Fruit fly (Drosophila melanogaster) whole organism, embryonic: ENCODE data around the gene CG18269.

Source experiments
- Atf3 ChIP-seq: fragments of 200-800 bp; sonication (Bioruptor generic); optimal IDR thresholded peaks from 3 replicates; lab custom pipeline; 2016; ENCODE audit warnings: missing biosample characterization, missing genetic modification characterization
- BEAF-32 ChIP-seq: fragments of 200-800 bp; sonication (Bioruptor generic); optimal IDR thresholded peaks from 3 replicates; lab custom pipeline; 2017; ENCODE audit warnings: missing biosample characterization, missing genetic modification characterization, mild to moderate bottlenecking, moderate library complexity, missing genetic modification reagents
- Bgb ChIP-seq: fragments of 200-800 bp; sonication (Bioruptor generic); IDR thresholded peaks from 2 replicates; pipeline ENCODE4 v1.3.6; 2022; ENCODE audit warnings: missing biosample characterization, missing genetic modification characterization; ENCODE audit not compliant: partially characterized antibody
- CG11504 ChIP-seq: fragments of 200-800 bp; sonication (Bioruptor generic); optimal IDR thresholded peaks from 3 replicates; lab custom pipeline; 2019; ENCODE audit warnings: missing biosample characterization, mild to moderate bottlenecking, missing genetic modification characterization, moderate library complexity
- CG13775 ChIP-seq: fragments of 200-800 bp; sonication (Bioruptor generic); optimal IDR thresholded peaks from 3 replicates; lab custom pipeline; 2017; ENCODE audit warnings: missing biosample characterization, mild to moderate bottlenecking, missing genetic modification characterization
- CG14710 ChIP-seq: fragments of 200-800 bp; sonication (Bioruptor generic); optimal IDR thresholded peaks from 3 replicates; lab custom pipeline; 2019; ENCODE audit warnings: missing biosample characterization, mild to moderate bottlenecking, missing genetic modification characterization, moderate library complexity
- CG1529 ChIP-seq: fragments of 200-800 bp; sonication (Bioruptor generic); optimal IDR thresholded peaks from 3 replicates; lab custom pipeline; 2018; ENCODE audit warnings: missing biosample characterization, missing genetic modification characterization
- CG16813 ChIP-seq: fragments of 200-800 bp; sonication (Bioruptor generic); IDR thresholded peaks from 3 replicates; pipeline ENCODE4 v1.3.6; 2022; ENCODE audit warnings: missing biosample characterization, missing genetic modification characterization; ENCODE audit not compliant: partially characterized antibody
- CG17829 ChIP-seq: fragments of 200-800 bp; optimal IDR thresholded peaks from 2 replicates; lab custom pipeline; 2019; ENCODE audit warnings: missing biosample characterization, mild to moderate bottlenecking, missing genetic modification characterization, moderate library complexity
- CG2116 ChIP-seq: fragments of 200-800 bp; sonication (Bioruptor generic); optimal IDR thresholded peaks from 3 replicates; lab custom pipeline; 2018; ENCODE audit warnings: missing biosample characterization, mild to moderate bottlenecking, missing genetic modification characterization
- CG31224 ChIP-seq: fragments of 200-800 bp; sonication (Bioruptor generic); IDR thresholded peaks from 2 replicates; pipeline ENCODE4 v1.3.6; 2022; ENCODE audit warnings: missing biosample characterization, missing genetic modification characterization
- CG31441 ChIP-seq: fragments of 200-800 bp; sonication (Bioruptor generic); IDR thresholded peaks from 2 replicates; pipeline ENCODE4 v1.3.6; 2022; ENCODE audit warnings: missing biosample characterization, missing genetic modification characterization
- CG32772 ChIP-seq: fragments of 200-800 bp; sonication (Bioruptor generic); IDR thresholded peaks from 2 replicates; pipeline ENCODE4 v1.3.6; 2022; ENCODE audit warnings: missing biosample characterization, missing genetic modification characterization
- CG43689 ChIP-seq: fragments of 200-800 bp; sonication (Bioruptor generic); IDR thresholded peaks from 2 replicates; pipeline ENCODE4 v1.3.6; 2022; ENCODE audit warnings: missing biosample characterization, missing genetic modification characterization
- CG5953 ChIP-seq: fragments of 200-800 bp; sonication (Bioruptor generic); IDR thresholded peaks from 2 replicates; pipeline ENCODE4 v1.3.6; 2022; ENCODE audit warnings: missing biosample characterization, missing genetic modification characterization
- CG6683 ChIP-seq: fragments of 200-800 bp; sonication (Bioruptor generic); optimal IDR thresholded peaks from 2 replicates; lab custom pipeline; 2017; ENCODE audit warnings: missing biosample characterization, mild to moderate bottlenecking, missing genetic modification characterization, missing genetic modification reagents
- CG6791 ChIP-seq: fragments of 200-800 bp; sonication (Bioruptor generic); IDR thresholded peaks from 3 replicates; pipeline ENCODE4 v1.3.6; 2022; ENCODE audit warnings: missing biosample characterization, missing genetic modification characterization; ENCODE audit not compliant: partially characterized antibody
- CG9932 ChIP-seq: fragments of 200-800 bp; sonication (Bioruptor generic); IDR thresholded peaks from 2 replicates; pipeline ENCODE4 v1.3.6; 2022; ENCODE audit warnings: missing biosample characterization, missing genetic modification characterization
- D19A ChIP-seq: fragments of 200-800 bp; optimal IDR thresholded peaks from 3 replicates; lab custom pipeline; 2019; ENCODE audit warnings: missing biosample characterization, mild to moderate bottlenecking, missing genetic modification characterization, moderate library complexity
- Doc2 ChIP-seq: fragments of 200-800 bp; sonication (Bioruptor generic); IDR thresholded peaks from 2 replicates; pipeline ENCODE4 v1.3.6; 2022; ENCODE audit warnings: missing biosample characterization, missing genetic modification characterization
- Dp ChIP-seq: fragments of 200-800 bp; sonication (Bioruptor generic); optimal IDR thresholded peaks from 2 replicates; lab custom pipeline; 2018; ENCODE audit warnings: missing biosample characterization, mild to moderate bottlenecking, missing genetic modification characterization, moderate library complexity
- E2f2 ChIP-seq: fragments of 200-800 bp; sonication (Bioruptor generic); IDR thresholded peaks from 2 replicates; pipeline ENCODE4 v1.3.6; 2022; ENCODE audit warnings: missing biosample characterization, missing genetic modification characterization
- Gsc ChIP-seq: fragments of 200-800 bp; sonication (Bioruptor generic); IDR thresholded peaks from 2 replicates; pipeline ENCODE4 v1.3.6; 2022; ENCODE audit warnings: missing biosample characterization, missing genetic modification characterization
- HLH4C ChIP-seq: fragments of 200-800 bp; sonication (Bioruptor generic); IDR thresholded peaks from 3 replicates; pipeline ENCODE4 v1.3.6; 2022; ENCODE audit warnings: missing biosample characterization, missing genetic modification characterization; ENCODE audit not compliant: partially characterized antibody
- Hand ChIP-seq: fragments of 200-800 bp; sonication (Bioruptor generic); optimal IDR thresholded peaks from 2 replicates; lab custom pipeline; 2017; ENCODE audit warnings: mild to moderate bottlenecking, missing biosample characterization, missing genetic modification reagents, missing genetic modification characterization
- Lim3 ChIP-seq: fragments of 200-800 bp; sonication (Bioruptor generic); IDR thresholded peaks from 2 replicates; pipeline ENCODE4 v1.3.6; 2022; ENCODE audit warnings: missing biosample characterization, missing genetic modification characterization
- MBD-R2 ChIP-seq: fragments of 200-800 bp; sonication (Bioruptor generic); IDR thresholded peaks from 2 replicates; pipeline ENCODE4 v1.3.6; 2022; ENCODE audit warnings: missing biosample characterization, missing genetic modification characterization
- Nf-YB ChIP-seq: fragments of 200-800 bp; sonication (Bioruptor generic); optimal IDR thresholded peaks from 3 replicates; lab custom pipeline; 2019; ENCODE audit warnings: missing biosample characterization, mild to moderate bottlenecking, missing genetic modification characterization, moderate library complexity
- Pdp1 ChIP-seq, 2 experiments: fragments of 200-800 bp; sonication (Bioruptor generic); optimal IDR thresholded peaks; 3 replicates each; lab custom pipeline; 2016; ENCODE audit warnings: missing biosample characterization in 2 of 2, missing genetic modification characterization in 2 of 2, mild to moderate bottlenecking in 1 of 2, moderate library complexity in 1 of 2
- Rfx ChIP-seq: fragments of 200-800 bp; sonication (Bioruptor generic); IDR thresholded peaks from 2 replicates; pipeline ENCODE4 v1.3.6; 2022; ENCODE audit warnings: missing biosample characterization, missing genetic modification characterization
- Side ChIP-seq: fragments of 200-800 bp; sonication (Bioruptor generic); optimal IDR thresholded peaks from 2 replicates; lab custom pipeline; 2016; ENCODE audit warnings: missing biosample characterization, missing genetic modification characterization
- Sry-δ ChIP-seq: fragments of 200-800 bp; sonication (Bioruptor generic); optimal IDR thresholded peaks from 2 replicates; lab custom pipeline; 2016; ENCODE audit warnings: missing biosample characterization, missing genetic modification characterization
- ato ChIP-seq: fragments of 200-800 bp; sonication (Bioruptor generic); IDR thresholded peaks from 2 replicates; pipeline ENCODE4 v1.3.6; 2022; ENCODE audit warnings: missing biosample characterization, missing genetic modification characterization; ENCODE audit not compliant: partially characterized antibody
- bbx ChIP-seq: fragments of 200-800 bp; sonication (Bioruptor generic); IDR thresholded peaks from 2 replicates; pipeline ENCODE4 v1.3.6; 2022; ENCODE audit warnings: missing biosample characterization, missing genetic modification characterization; ENCODE audit not compliant: partially characterized antibody
- caup ChIP-seq: fragments of 200-800 bp; sonication (Bioruptor generic); optimal IDR thresholded peaks from 3 replicates; lab custom pipeline; 2017; ENCODE audit warnings: missing biosample characterization, mild to moderate bottlenecking, missing genetic modification characterization, moderate library complexity; ENCODE audit not compliant: severe bottlenecking
- ci ChIP-seq: fragments of 200-800 bp; sonication (Bioruptor generic); IDR thresholded peaks from 3 replicates; pipeline ENCODE4 v1.3.6; 2022; ENCODE audit warnings: missing biosample characterization, missing genetic modification characterization
- corto ChIP-seq: fragments of 200-800 bp; sonication (Bioruptor generic); optimal IDR thresholded peaks from 2 replicates; lab custom pipeline; 2016; ENCODE audit warnings: missing biosample characterization, mild to moderate bottlenecking, missing genetic modification characterization, moderate library complexity
- ind ChIP-seq: fragments of 200-800 bp; sonication (Bioruptor generic); optimal IDR thresholded peaks from 3 replicates; lab custom pipeline; 2016; ENCODE audit warnings: missing biosample characterization, missing genetic modification characterization
- knrl ChIP-seq: fragments of 200-800 bp; sonication (Bioruptor generic); IDR thresholded peaks from 3 replicates; pipeline ENCODE4 v1.3.6; 2022; ENCODE audit warnings: missing biosample characterization, missing genetic modification characterization; ENCODE audit not compliant: partially characterized antibody
- mld ChIP-seq: fragments of 200-800 bp; sonication (Bioruptor generic); IDR thresholded peaks from 3 replicates; pipeline ENCODE4 v1.3.6; 2022; ENCODE audit warnings: missing biosample characterization, missing genetic modification characterization; ENCODE audit not compliant: partially characterized antibody
- nerfin-2 ChIP-seq: fragments of 200-800 bp; sonication (Bioruptor generic); IDR thresholded peaks from 2 replicates; pipeline ENCODE4 v1.3.6; 2022; ENCODE audit warnings: missing biosample characterization, missing genetic modification characterization; ENCODE audit not compliant: partially characterized antibody
- p53 ChIP-seq: fragments of 200-800 bp; sonication (Bioruptor generic); optimal IDR thresholded peaks from 2 replicates; lab custom pipeline; 2016; ENCODE audit warnings: missing biosample characterization, missing genetic modification characterization
- phol ChIP-seq: fragments of 200-800 bp; sonication (Bioruptor generic); optimal IDR thresholded peaks from 3 replicates; lab custom pipeline; 2018; ENCODE audit warnings: missing biosample characterization, mild to moderate bottlenecking, missing genetic modification characterization, moderate library complexity
- pita ChIP-seq: fragments of 200-800 bp; sonication (Bioruptor generic); optimal IDR thresholded peaks from 2 replicates; lab custom pipeline; 2017; ENCODE audit warnings: missing biosample characterization, mild to moderate bottlenecking, missing genetic modification characterization
- slbo ChIP-seq: fragments of 200-800 bp; sonication (Bioruptor generic); IDR thresholded peaks from 2 replicates; pipeline ENCODE4 v1.3.6; 2022; ENCODE audit warnings: missing biosample characterization, missing genetic modification characterization
- twi ChIP-seq: fragments of 200-800 bp; optimal IDR thresholded peaks from 2 replicates; lab custom pipeline; 2019; ENCODE audit warnings: missing biosample characterization, mild to moderate bottlenecking, missing genetic modification characterization, moderate library complexity
- unc-4 ChIP-seq: fragments of 200-800 bp; sonication (Bioruptor generic); IDR thresholded peaks from 2 replicates; pipeline ENCODE4 v1.3.6; 2022; ENCODE audit warnings: missing biosample characterization, missing genetic modification characterization; ENCODE audit not compliant: partially characterized antibody
- vnd ChIP-seq: fragments of 200-800 bp; sonication (Bioruptor generic); IDR thresholded peaks from 3 replicates; pipeline ENCODE4 v1.3.6; 2022; ENCODE audit warnings: missing biosample characterization, missing genetic modification characterization; ENCODE audit not compliant: partially characterized antibody
- zen2 ChIP-seq: fragments of 200-800 bp; sonication (Bioruptor generic); IDR thresholded peaks from 3 replicates; pipeline ENCODE4 v1.3.6; 2022; ENCODE audit warnings: missing biosample characterization, missing genetic modification characterization; ENCODE audit not compliant: partially characterized antibody

CG18269 gene

DNA sequence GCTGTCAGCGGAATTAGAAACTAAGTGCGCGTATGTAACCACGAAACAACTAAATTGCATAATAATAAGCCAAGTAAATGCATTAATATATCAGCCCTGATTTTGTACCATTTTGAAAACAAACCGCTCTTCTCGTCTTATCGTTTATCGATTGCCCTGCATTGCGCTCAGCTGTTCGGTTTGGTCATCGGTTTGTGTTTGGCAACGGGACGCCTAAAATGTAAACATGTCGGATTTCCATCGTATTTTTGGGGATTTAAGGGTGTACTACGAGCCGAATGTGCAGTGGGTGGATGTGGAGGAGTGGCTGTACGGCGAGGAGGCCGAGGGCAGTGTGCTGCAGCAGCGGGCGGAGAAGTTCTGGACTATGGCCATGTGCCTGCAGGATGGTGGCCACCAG, 25.9 kb upstream of the CG18269 start, which contains the start of gene Cap-D3 (continued):
- TF ChIP-seq Sry-δ (peak; percentile 25), Gsc (GFP tag; lab: Robert Waterston, UW) (no peak), Bgb (GFP tag; lab: Robert Waterston, UW) (peak; percentile 60), MBD-R2 (GFP tag; lab: Robert Waterston, UW) (peak; percentile 76), corto (no peak), vnd (GFP tag; lab: Robert Waterston, UW) (peak; percentile 61; the same call in 2 of the 3 replicates), HLH4C (peak; percentile 85), zen2 (peak; percentile 65), CG31441 (no peak), CG5953 (no peak), Side (GFP tag; lab: Kevin White, UChicago) (no peak), Pdp1 (GFP tag; optimal IDR thresholded peaks at IDR 0.05; lab: Kevin White, UChicago) (peak in 1 of 2 experiments; percentile 62), CG31224 (GFP tag; lab: Robert Waterston, UW) (no peak), unc-4 (peak; percentile 36), CG16813 (GFP tag; lab: Robert Waterston, UW) (peak; percentile 55), CG43689 (GFP tag; lab: Robert Waterston, UW) (no peak), mld (GFP tag; lab: Robert Waterston, UW) (peak; percentile 53; the same call in 1 of the 3 replicates), twi (tag; lab: Kevin White, UChicago) (no peak), Nf-YB (GFP tag; lab: Kevin White, UChicago) (no peak), BEAF-32 (GFP tag; lab: Kevin White, UChicago) (peak; percentile 16), pita (GFP tag; lab: Kevin White, UChicago) (no peak), Dp (GFP tag; lab: Kevin White, UChicago) (peak; percentile 74), CG17829 (tag; lab: Kevin White, UChicago) (no peak), ci (GFP tag; lab: Robert Waterston, UW) (peak; percentile 28; the same call in 1 of the 3 replicates), Atf3 (GFP tag; lab: Kevin White, UChicago) (no peak), Lim3 (GFP tag; lab: Robert Waterston, UW) (no peak), CG14710 (tag; lab: Kevin White, UChicago) (peak; percentile 91), E2f2 (GFP tag; lab: Robert Waterston, UW) (peak; percentile 84), nerfin-2 (GFP tag; lab: Robert Waterston, UW) (peak; percentile 72), p53 (GFP tag; lab: Kevin White, UChicago) (no peak), ato (GFP tag; lab: Robert Waterston, UW) (peak; percentile 68; the same call in 1 of the 2 replicates), CG6791 (GFP tag; lab: Robert Waterston, UW) (peak; percentile 78), CG13775 (GFP tag; lab: Kevin White, UChicago) (no peak), CG2116 (GFP tag; lab: Kevin White, UChicago) (peak; percentile 45), Doc2 (GFP tag; lab: Robert Waterston, UW) (no peak), Rfx (GFP tag; lab: Robert Waterston, UW) (no peak), caup (no peak), phol (tag; lab: Kevin White, UChicago) (peak; percentile 72), CG6683 (GFP tag; lab: Kevin White, UChicago) (no peak), CG32772 (no peak), ind (GFP tag; lab: Kevin White, UChicago) (no peak), knrl (GFP tag; lab: Robert Waterston, UW) (peak; percentile 28; the same call in 1 of the 3 replicates), CG1529 (GFP tag; lab: Kevin White, UChicago) (no peak), Hand (no peak), bbx (GFP tag; lab: Robert Waterston, UW) (peak; percentile 69), slbo (GFP tag; lab: Robert Waterston, UW) (0 out of 2 replicates have a peak, but pooled peaks have one; percentile 9), CG9932 (no peak), CG11504 (no peak), D19A (tag; lab: Kevin White, UChicago) (no peak)
